Fruit fly (Drosophila melanogaster): ENCODE measurements around the gene Mat89Ba.

Mat89Ba gene

dm6 chr3R:16253974-16254408, 18.2 kb downstream of the Mat89Ba start:
- TF ChIP-seq EcR (GFP tag; optimal IDR thresholded peaks at IDR 0.05), result no peak
- TF ChIP-seq pan (optimal IDR thresholded peaks at IDR 0.05), result no peak
- TF ChIP-seq Dll (optimal IDR thresholded peaks at IDR 0.05), result no peak
- TF ChIP-seq usp (GFP tag; optimal IDR thresholded peaks at IDR 0.05), result no peak
- no peak for TF ChIP-seq psq (optimal IDR thresholded peaks at IDR 0.05)
- TF ChIP-seq CG8478 (optimal IDR thresholded peaks at IDR 0.05), result no peak

dm6 chr3R:16253427-16253883, 18.8 kb downstream of the Mat89Ba start:
- TF ChIP-seq usp (GFP tag; optimal IDR thresholded peaks at IDR 0.05) (no peak), Dll (optimal IDR thresholded peaks at IDR 0.05) (no peak), CG8478 (optimal IDR thresholded peaks at IDR 0.05) (no peak), psq (optimal IDR thresholded peaks at IDR 0.05) (no peak), EcR (GFP tag; optimal IDR thresholded peaks at IDR 0.05) (no peak), pan (optimal IDR thresholded peaks at IDR 0.05) (no peak)

- TF ChIP-seq EcR (GFP tag; optimal IDR thresholded peaks at IDR 0.05), result no peak
- TF ChIP-seq psq (optimal IDR thresholded peaks at IDR 0.05), result no peak
- no peak for TF ChIP-seq Dll (optimal IDR thresholded peaks at IDR 0.05)
- TF ChIP-seq usp (GFP tag; optimal IDR thresholded peaks at IDR 0.05), result no peak
- no peak for TF ChIP-seq CG8478 (optimal IDR thresholded peaks at IDR 0.05)
These were observed 19.3 kb downstream of the Mat89Ba start for dm6 chr3R:16252898-16253412.

dm6 chr3R:16251926-16252287, 20.3 kb downstream of the Mat89Ba start:
- TF ChIP-seq psq (optimal IDR thresholded peaks at IDR 0.05), result no peak
- peak; percentile 25 for TF ChIP-seq Dll (optimal IDR thresholded peaks at IDR 0.05)

- TF ChIP-seq psq (optimal IDR thresholded peaks at IDR 0.05), result no peak
- no peak for TF ChIP-seq usp (GFP tag; optimal IDR thresholded peaks at IDR 0.05)
- no peak for TF ChIP-seq Dll (optimal IDR thresholded peaks at IDR 0.05)
- TF ChIP-seq pan (optimal IDR thresholded peaks at IDR 0.05), result no peak
- TF ChIP-seq EcR (GFP tag; optimal IDR thresholded peaks at IDR 0.05), result no peak
- TF ChIP-seq CG8478 (optimal IDR thresholded peaks at IDR 0.05), result no peak
These were observed 20.8 kb downstream of the Mat89Ba start for dm6 chr3R:16251270-16251925.

dm6 chr3R:16249829-16250814, 22.1 kb downstream of the Mat89Ba start:
- TF ChIP-seq usp (GFP tag; optimal IDR thresholded peaks at IDR 0.05), result no peak
- no peak for TF ChIP-seq psq (optimal IDR thresholded peaks at IDR 0.05)
- peak in 1 of 2 experiments; percentile 79 for TF ChIP-seq EcR (GFP tag; optimal IDR thresholded peaks at IDR 0.05)
- TF ChIP-seq pan (optimal IDR thresholded peaks at IDR 0.05), result peak; percentile 62
- TF ChIP-seq CG8478 (optimal IDR thresholded peaks at IDR 0.05), result no peak
- peak; percentile 1 for TF ChIP-seq Dll (optimal IDR thresholded peaks at IDR 0.05)

dm6 chr3R:16249510-16249828, 22.7 kb downstream of the Mat89Ba start:
- TF ChIP-seq CG8478 (optimal IDR thresholded peaks at IDR 0.05) (no peak), psq (optimal IDR thresholded peaks at IDR 0.05) (no peak), pan (optimal IDR thresholded peaks at IDR 0.05) (no peak), EcR (GFP tag; optimal IDR thresholded peaks at IDR 0.05) (no peak), Dll (optimal IDR thresholded peaks at IDR 0.05) (no peak), usp (GFP tag; optimal IDR thresholded peaks at IDR 0.05) (no peak)

- no peak for TF ChIP-seq pan (optimal IDR thresholded peaks at IDR 0.05)
- no peak for TF ChIP-seq EcR (GFP tag; optimal IDR thresholded peaks at IDR 0.05)
- TF ChIP-seq Dll (optimal IDR thresholded peaks at IDR 0.05), result no peak
- TF ChIP-seq usp (GFP tag; optimal IDR thresholded peaks at IDR 0.05), result no peak
- no peak for TF ChIP-seq CG8478 (optimal IDR thresholded peaks at IDR 0.05)
- no peak for TF ChIP-seq psq (optimal IDR thresholded peaks at IDR 0.05)
These were observed 23.7 kb downstream of the Mat89Ba start for dm6 chr3R:16248500-16249025.

- no peak for TF ChIP-seq Dll (optimal IDR thresholded peaks at IDR 0.05)
- TF ChIP-seq usp (GFP tag; optimal IDR thresholded peaks at IDR 0.05), result no peak
- no peak for TF ChIP-seq psq (optimal IDR thresholded peaks at IDR 0.05)
- no peak for TF ChIP-seq CG8478 (optimal IDR thresholded peaks at IDR 0.05)
- TF ChIP-seq EcR (GFP tag; optimal IDR thresholded peaks at IDR 0.05), result no peak
- no peak for TF ChIP-seq pan (optimal IDR thresholded peaks at IDR 0.05)
These were observed 24.4 kb downstream of the Mat89Ba start for dm6 chr3R:16247609-16248499.

dm6 chr3R:16247027-16247426, 25.2 kb downstream of the Mat89Ba start:
- TF ChIP-seq pan (optimal IDR thresholded peaks at IDR 0.05) (no peak), Dll (optimal IDR thresholded peaks at IDR 0.05) (no peak), usp (GFP tag; optimal IDR thresholded peaks at IDR 0.05) (no peak), EcR (GFP tag; optimal IDR thresholded peaks at IDR 0.05) (no peak), psq (optimal IDR thresholded peaks at IDR 0.05) (no peak), CG8478 (optimal IDR thresholded peaks at IDR 0.05) (no peak)
